Fruit fly (Drosophila melanogaster): ENCODE results near the gene PSMG1.

Gene PSMG1

dm6 chr3R:5789025-5789953, 4.8 kb downstream of the PSMG1 start, which contains the start of the genes Hat1 and Rpn5:
Hat1 (minus strand) TSS chr3R:5789384.
Rpn5 (plus strand) TSS chr3R:5789493.
- peak; percentile 70 for TF ChIP-seq grn (GFP tag; optimal IDR thresholded peaks at IDR 0.05)
- TF ChIP-seq CG8281 (tag; optimal IDR thresholded peaks at IDR 0.05) = peak; percentile 36
- peak in 1 of 2 experiments; percentile 53 for TF ChIP-seq insv (GFP tag; optimal IDR thresholded peaks at IDR 0.05)
- TF ChIP-seq dati (GFP tag; IDR thresholded peaks at IDR 0.05) = no peak
- peak; percentile 80 for TF ChIP-seq CG2678 (tag; optimal IDR thresholded peaks at IDR 0.05)
- 0 out of 2 replicates have a peak, but pooled peaks have one; percentile 50 for TF ChIP-seq CG7372 (GFP tag; IDR thresholded peaks at IDR 0.05)
- TF ChIP-seq gem (tag; optimal IDR thresholded peaks at IDR 0.05) = peak; percentile 78
- peak; percentile 22 for TF ChIP-seq TFAM (GFP tag; optimal IDR thresholded peaks at IDR 0.05)
- TF ChIP-seq CG6854 (GFP tag; optimal IDR thresholded peaks at IDR 0.05) = no peak
- no peak for TF ChIP-seq Asciz (GFP tag; optimal IDR thresholded peaks at IDR 0.05)
- peak; percentile 72 for TF ChIP-seq Lhr (GFP tag; optimal IDR thresholded peaks at IDR 0.05)
- no peak for TF ChIP-seq CG4707 (GFP tag; optimal IDR thresholded peaks at IDR 0.05)
- TF ChIP-seq fu2 (GFP tag; optimal IDR thresholded peaks at IDR 0.05) = peak; percentile 93
- no peak for TF ChIP-seq salm (tag; optimal IDR thresholded peaks at IDR 0.05)
- peak; percentile 60; the same call in 1 of the 2 replicates for TF ChIP-seq al (GFP tag; IDR thresholded peaks at IDR 0.05)
- TF ChIP-seq schlank (tag; optimal IDR thresholded peaks at IDR 0.05) = peak; percentile 27
- TF ChIP-seq btn (GFP tag; optimal IDR thresholded peaks at IDR 0.05) = peak; percentile 50
- TF ChIP-seq CG10274 (GFP tag; optimal IDR thresholded peaks at IDR 0.05) = peak; percentile 57
- TF ChIP-seq MBD-R2 (GFP tag; IDR thresholded peaks at IDR 0.05) = peak; percentile 85
- peak; percentile 59; the same call in 1 of the 2 replicates for TF ChIP-seq vvl (GFP tag; IDR thresholded peaks at IDR 0.05)
- peak; percentile 68 for TF ChIP-seq amos (GFP tag; IDR thresholded peaks at IDR 0.05; ENCODE audit: partially characterized antibody)
- TF ChIP-seq Chrac-16 (GFP tag; optimal IDR thresholded peaks at IDR 0.05) = peak; percentile 80
- peak; percentile 93 for TF ChIP-seq tx (GFP tag; optimal IDR thresholded peaks at IDR 0.05)
- no peak for TF ChIP-seq CG12219 (GFP tag; optimal IDR thresholded peaks at IDR 0.05)
- TF ChIP-seq en (GFP tag; optimal IDR thresholded peaks at IDR 0.05) = peak; percentile 69
- peak; percentile 89 for TF ChIP-seq CG14710 (tag; optimal IDR thresholded peaks at IDR 0.05)
- TF ChIP-seq CG4282 (GFP tag; optimal IDR thresholded peaks at IDR 0.05) = peak; percentile 91
- TF ChIP-seq toy (GFP tag; IDR thresholded peaks at IDR 0.05) = peak; percentile 36; the same call in 1 of the 2 replicates
- peak; percentile 37 for TF ChIP-seq Deaf1 (tag; optimal IDR thresholded peaks at IDR 0.05)
- no peak for TF ChIP-seq wek (GFP tag; optimal IDR thresholded peaks at IDR 0.05)
- TF ChIP-seq Abd-B (GFP tag; optimal IDR thresholded peaks at IDR 0.05) = peak; percentile 85
- peak; percentile 8 for TF ChIP-seq CG7987 (GFP tag; optimal IDR thresholded peaks at IDR 0.05)
- peak; percentile 71 for TF ChIP-seq corto (GFP tag; optimal IDR thresholded peaks at IDR 0.05)
- peak; percentile 67 for TF ChIP-seq grau (tag; optimal IDR thresholded peaks at IDR 0.05)
- TF ChIP-seq E2f2 (GFP tag; IDR thresholded peaks at IDR 0.05) = peak; percentile 60
- peak; percentile 87 for TF ChIP-seq kay (GFP tag; optimal IDR thresholded peaks at IDR 0.05)
- peak; percentile 91 for TF ChIP-seq bab2 (GFP tag; optimal IDR thresholded peaks at IDR 0.05)
- peak; percentile 76 for TF ChIP-seq CG34224 (GFP tag; IDR thresholded peaks at IDR 0.05; ENCODE audit: partially characterized antibody)
- TF ChIP-seq repo (GFP tag; optimal IDR thresholded peaks at IDR 0.05) = peak; percentile 76
- TF ChIP-seq CG14860 (GFP tag; IDR thresholded peaks at IDR 0.05; ENCODE audit: partially characterized antibody) = peak; percentile 68; the same call in 2 of the 3 replicates
- peak; percentile 92 for TF ChIP-seq disco-r (GFP tag; optimal IDR thresholded peaks at IDR 0.05)
- TF ChIP-seq sens (GFP tag) = peak; percentile 98
- TF ChIP-seq HLHmδ (GFP tag; optimal IDR thresholded peaks at IDR 0.05) = no peak
- TF ChIP-seq Bgb (GFP tag; IDR thresholded peaks at IDR 0.05; ENCODE audit: partially characterized antibody) = peak; percentile 62
- TF ChIP-seq tin (GFP tag; optimal IDR thresholded peaks at IDR 0.05) = peak; percentile 88
- no peak for TF ChIP-seq sr (GFP tag; IDR thresholded peaks at IDR 0.05)
- peak; percentile 2 for TF ChIP-seq CTCF (GFP tag; optimal IDR thresholded peaks at IDR 0.05)
- peak; percentile 33; the same call in 1 of the 2 replicates for TF ChIP-seq CG14667 (GFP tag; IDR thresholded peaks at IDR 0.05)

Measured in whole organism, embryonic.